Fruit fly (Drosophila melanogaster) whole organism, embryonic: ENCODE measurements around the gene sunn.

Source experiments
- Atf6 ChIP-seq: fragments of 200-800 bp; sonication (Bioruptor generic); IDR thresholded peaks from 2 replicates; pipeline ENCODE4 v1.3.6; 2022; ENCODE audit warnings: missing biosample characterization, missing genetic modification characterization
- BEAF-32 ChIP-seq: fragments of 200-800 bp; sonication (Bioruptor generic); optimal IDR thresholded peaks from 3 replicates; lab custom pipeline; 2017; ENCODE audit warnings: missing biosample characterization, missing genetic modification characterization, mild to moderate bottlenecking, moderate library complexity, missing genetic modification reagents
- CG10543 ChIP-seq: fragments of 200-800 bp; sonication (Bioruptor generic); optimal IDR thresholded peaks from 3 replicates; lab custom pipeline; 2017; ENCODE audit warnings: missing biosample characterization, mild to moderate bottlenecking, missing genetic modification characterization, moderate library complexity
- CG11093 ChIP-seq: fragments of 200-800 bp; sonication (Bioruptor generic); IDR thresholded peaks from 3 replicates; pipeline ENCODE4 v1.3.6; 2022; ENCODE audit warnings: missing biosample characterization, missing genetic modification characterization
- CG12155 ChIP-seq: fragments of 200-800 bp; sonication (Bioruptor generic); optimal IDR thresholded peaks from 3 replicates; lab custom pipeline; 2016; ENCODE audit warnings: missing biosample characterization, missing genetic modification characterization
- CG12299 ChIP-seq: fragments of 200-800 bp; sonication (Bioruptor generic); optimal IDR thresholded peaks from 2 replicates; lab custom pipeline; 2018; ENCODE audit warnings: missing biosample characterization, mild to moderate bottlenecking, missing genetic modification characterization
- CG13296 ChIP-seq: fragments of 200-800 bp; sonication (Bioruptor generic); optimal IDR thresholded peaks from 3 replicates; lab custom pipeline; 2018; ENCODE audit warnings: missing biosample characterization, mild to moderate bottlenecking, missing genetic modification characterization
- CG13894 ChIP-seq: fragments of 200-800 bp; sonication (Bioruptor generic); optimal IDR thresholded peaks from 3 replicates; lab custom pipeline; 2018; ENCODE audit warnings: missing biosample characterization, mild to moderate bottlenecking, missing genetic modification characterization, moderate library complexity
- CG1602 ChIP-seq: fragments of 200-800 bp; sonication (Bioruptor generic); optimal IDR thresholded peaks from 3 replicates; lab custom pipeline; 2016; ENCODE audit warnings: missing biosample characterization, missing genetic modification characterization
- CG17568 ChIP-seq: fragments of 200-800 bp; sonication (Bioruptor generic); optimal IDR thresholded peaks from 2 replicates; lab custom pipeline; 2018; ENCODE audit warnings: missing biosample characterization, mild to moderate bottlenecking, missing genetic modification characterization, moderate library complexity
- CG31224 ChIP-seq: fragments of 200-800 bp; sonication (Bioruptor generic); IDR thresholded peaks from 2 replicates; pipeline ENCODE4 v1.3.6; 2022; ENCODE audit warnings: missing biosample characterization, missing genetic modification characterization
- CG3281 ChIP-seq: fragments of 200-800 bp; sonication (Bioruptor generic); optimal IDR thresholded peaks from 3 replicates; lab custom pipeline; 2017; ENCODE audit warnings: missing biosample characterization, mild to moderate bottlenecking, missing genetic modification characterization
- CG4730 ChIP-seq: fragments of 200-800 bp; sonication (Bioruptor generic); IDR thresholded peaks from 2 replicates; pipeline ENCODE4 v1.3.6; 2022; ENCODE audit warnings: missing biosample characterization, missing genetic modification characterization
- CG4820 ChIP-seq: fragments of 200-800 bp; sonication (Bioruptor generic); optimal IDR thresholded peaks from 3 replicates; lab custom pipeline; 2016; ENCODE audit warnings: missing biosample characterization, missing genetic modification characterization
- CG5245 ChIP-seq: fragments of 200-800 bp; sonication (Bioruptor generic); optimal IDR thresholded peaks from 3 replicates; lab custom pipeline; 2016; ENCODE audit warnings: missing biosample characterization, missing genetic modification characterization
- CG6272 ChIP-seq: fragments of 200-800 bp; sonication (Bioruptor generic); IDR thresholded peaks from 2 replicates; pipeline ENCODE4 v1.3.6; 2022; ENCODE audit warnings: missing biosample characterization, missing genetic modification characterization
- CG7372 ChIP-seq: fragments of 200-800 bp; sonication (Bioruptor generic); IDR thresholded peaks from 2 replicates; pipeline ENCODE4 v1.3.6; 2022; ENCODE audit warnings: missing biosample characterization, missing genetic modification characterization
- CG8765 ChIP-seq: fragments of 200-800 bp; sonication (Bioruptor generic); IDR thresholded peaks from 2 replicates; pipeline ENCODE4 v1.3.6; 2022; ENCODE audit warnings: missing biosample characterization, missing genetic modification characterization
- CG9609 ChIP-seq: fragments of 200-800 bp; sonication (Bioruptor generic); optimal IDR thresholded peaks from 3 replicates; lab custom pipeline; 2016; ENCODE audit warnings: missing biosample characterization, missing genetic modification characterization
- D ChIP-seq, 2 experiments: fragments of 200-800 bp in 1 of 2; fragments of >200 bp in 1 of 2; sonication (Bioruptor generic) in 1 of 2; optimal IDR thresholded peaks; 2 replicates in 1 of 2; 3 replicates in 1 of 2; lab custom pipeline; 2017; ENCODE audit warnings: mild to moderate bottlenecking in 1 of 2, missing biosample characterization in 1 of 2, missing genetic modification characterization in 1 of 2, missing genetic modification reagents in 1 of 2
- Dip3 ChIP-seq: fragments of 200-800 bp; sonication (Bioruptor generic); optimal IDR thresholded peaks from 3 replicates; lab custom pipeline; 2016; ENCODE audit warnings: missing biosample characterization, missing genetic modification characterization
- Drgx ChIP-seq: fragments of 200-800 bp; sonication (Bioruptor generic); IDR thresholded peaks from 2 replicates; pipeline ENCODE4 v1.3.6; 2022; ENCODE audit warnings: missing biosample characterization, missing genetic modification characterization
- E2f1 ChIP-seq: fragments of 200-800 bp; sonication (Bioruptor generic); IDR thresholded peaks from 2 replicates; pipeline ENCODE4 v1.3.6; 2022; ENCODE audit warnings: missing biosample characterization, missing genetic modification characterization
- Elba2 ChIP-seq: fragments of 200-800 bp; sonication (Bioruptor generic); optimal IDR thresholded peaks from 3 replicates; lab custom pipeline; 2016; ENCODE audit warnings: missing biosample characterization, missing genetic modification characterization
- Ets65A ChIP-seq: fragments of 200-800 bp; sonication (Bioruptor generic); peaks from one replicate; lab custom pipeline; 2016; ENCODE audit warnings: missing biosample characterization, missing genetic modification characterization
- Fer1 ChIP-seq: fragments of 200-800 bp; sonication (Bioruptor generic); optimal IDR thresholded peaks from 2 replicates; lab custom pipeline; 2017; ENCODE audit warnings: missing biosample characterization, mild to moderate bottlenecking, missing genetic modification characterization
- Hand ChIP-seq: fragments of 200-800 bp; sonication (Bioruptor generic); optimal IDR thresholded peaks from 2 replicates; lab custom pipeline; 2017; ENCODE audit warnings: mild to moderate bottlenecking, missing biosample characterization, missing genetic modification reagents, missing genetic modification characterization
- Med ChIP-seq: fragments of 200-800 bp; sonication (Bioruptor generic); peaks from one replicate; lab custom pipeline; 2016; ENCODE audit warnings: missing biosample characterization, missing genetic modification characterization, mild to moderate bottlenecking, inconsistent platforms, moderate library complexity
- NK7.1 ChIP-seq: fragments of 200-800 bp; sonication (Bioruptor generic); optimal IDR thresholded peaks from 3 replicates; lab custom pipeline; 2016; ENCODE audit warnings: missing biosample characterization, missing genetic modification characterization
- Oli ChIP-seq: fragments of 200-800 bp; sonication (Bioruptor generic); optimal IDR thresholded peaks from 2 replicates; lab custom pipeline; 2018; ENCODE audit warnings: missing biosample characterization, mild to moderate bottlenecking, missing genetic modification characterization, moderate library complexity
- Opbp ChIP-seq: fragments of 200-800 bp; sonication (Bioruptor generic); IDR thresholded peaks from 3 replicates; pipeline ENCODE4 v1.3.6; 2022; ENCODE audit warnings: missing biosample characterization, missing genetic modification characterization; ENCODE audit not compliant: partially characterized antibody
- Pdp1 ChIP-seq, 2 experiments: fragments of 200-800 bp; sonication (Bioruptor generic); optimal IDR thresholded peaks; 3 replicates each; lab custom pipeline; 2016; ENCODE audit warnings: missing biosample characterization in 2 of 2, missing genetic modification characterization in 2 of 2, mild to moderate bottlenecking in 1 of 2, moderate library complexity in 1 of 2
- Poxn ChIP-seq: fragments of 200-800 bp; sonication (Bioruptor generic); IDR thresholded peaks from 2 replicates; pipeline ENCODE4 v1.3.6; 2022; ENCODE audit warnings: missing biosample characterization, missing genetic modification characterization
- Sox102F ChIP-seq: fragments of 200-800 bp; sonication (Bioruptor generic); optimal IDR thresholded peaks from 2 replicates; lab custom pipeline; 2018; ENCODE audit warnings: missing biosample characterization, mild to moderate bottlenecking, missing genetic modification characterization, moderate library complexity
- Trl ChIP-seq, 3 experiments: fragments of >200 bp in 2 of 3; fragments of 200-800 bp in 1 of 3; sonication (Bioruptor generic) in 1 of 3; optimal IDR thresholded peaks; 2 replicates in 1 of 3; 3 replicates in 2 of 3; lab custom pipeline; 2016 to 2017; ENCODE audit warnings: missing biosample characterization in 1 of 3, missing genetic modification characterization in 1 of 3
- cad ChIP-seq: fragments of >200 bp; optimal IDR thresholded peaks from 2 replicates; lab custom pipeline; 2017; ENCODE audit warnings: missing biosample characterization, missing genetic modification characterization
- gcm ChIP-seq: fragments of 200-800 bp; sonication (Bioruptor generic); optimal IDR thresholded peaks from 2 replicates; lab custom pipeline; 2019; ENCODE audit warnings: missing biosample characterization, mild to moderate bottlenecking, missing genetic modification characterization, moderate library complexity
- ham ChIP-seq: fragments of 200-800 bp; sonication (Bioruptor generic); IDR thresholded peaks from 2 replicates; pipeline ENCODE4 v1.3.6; 2022; ENCODE audit warnings: missing biosample characterization, missing genetic modification characterization
- jumu ChIP-seq: fragments of 200-800 bp; sonication (Bioruptor generic); optimal IDR thresholded peaks from 3 replicates; lab custom pipeline; 2016; ENCODE audit warnings: missing biosample characterization, missing genetic modification characterization
- nerfin-1 ChIP-seq: fragments of 200-800 bp; sonication (Bioruptor generic); optimal IDR thresholded peaks from 3 replicates; lab custom pipeline; 2019; ENCODE audit warnings: missing biosample characterization, mild to moderate bottlenecking, missing genetic modification characterization, moderate library complexity
- nom ChIP-seq: fragments of 200-800 bp; sonication (Bioruptor generic); optimal IDR thresholded peaks from 2 replicates; lab custom pipeline; 2017; ENCODE audit warnings: missing biosample characterization, missing genetic modification characterization, mild to moderate bottlenecking, moderate library complexity, missing genetic modification reagents
- onecut ChIP-seq: fragments of 200-800 bp; sonication (Bioruptor generic); IDR thresholded peaks from 2 replicates; pipeline ENCODE4 v1.3.6; 2022; ENCODE audit warnings: missing biosample characterization, missing genetic modification characterization
- phol ChIP-seq: fragments of 200-800 bp; sonication (Bioruptor generic); optimal IDR thresholded peaks from 3 replicates; lab custom pipeline; 2018; ENCODE audit warnings: missing biosample characterization, mild to moderate bottlenecking, missing genetic modification characterization, moderate library complexity
- sens ChIP-seq: fragments of 200-800 bp; sonication (Bioruptor generic); peaks from one replicate; lab custom pipeline; 2016; ENCODE audit warnings: missing biosample characterization, missing genetic modification characterization
- ssp ChIP-seq: fragments of 200-800 bp; sonication (Bioruptor generic); IDR thresholded peaks from 2 replicates; pipeline ENCODE4 v1.3.6; 2022; ENCODE audit warnings: missing biosample characterization, missing genetic modification characterization
- trem ChIP-seq: fragments of 200-800 bp; optimal IDR thresholded peaks from 3 replicates; lab custom pipeline; 2019; ENCODE audit warnings: missing biosample characterization, mild to moderate bottlenecking, missing genetic modification characterization, moderate library complexity
- ttk ChIP-seq: fragments of 200-800 bp; sonication (Bioruptor generic); IDR thresholded peaks from 2 replicates; pipeline ENCODE4 v2.1.2; 2022; ENCODE audit warnings: missing biosample characterization, missing genetic modification characterization
- unpg ChIP-seq: fragments of 200-800 bp; sonication (Bioruptor generic); optimal IDR thresholded peaks from 3 replicates; lab custom pipeline; 2018; ENCODE audit warnings: missing biosample characterization, mild to moderate bottlenecking, missing genetic modification characterization, moderate library complexity
- z ChIP-seq: fragments of 200-800 bp; sonication (Bioruptor generic); IDR thresholded peaks from 3 replicates; pipeline ENCODE4 v1.3.6; 2022; ENCODE audit warnings: missing biosample characterization, missing genetic modification characterization
- zen2 ChIP-seq: fragments of 200-800 bp; sonication (Bioruptor generic); IDR thresholded peaks from 3 replicates; pipeline ENCODE4 v1.3.6; 2022; ENCODE audit warnings: missing biosample characterization, missing genetic modification characterization; ENCODE audit not compliant: partially characterized antibody

Gene sunn

DNA sequence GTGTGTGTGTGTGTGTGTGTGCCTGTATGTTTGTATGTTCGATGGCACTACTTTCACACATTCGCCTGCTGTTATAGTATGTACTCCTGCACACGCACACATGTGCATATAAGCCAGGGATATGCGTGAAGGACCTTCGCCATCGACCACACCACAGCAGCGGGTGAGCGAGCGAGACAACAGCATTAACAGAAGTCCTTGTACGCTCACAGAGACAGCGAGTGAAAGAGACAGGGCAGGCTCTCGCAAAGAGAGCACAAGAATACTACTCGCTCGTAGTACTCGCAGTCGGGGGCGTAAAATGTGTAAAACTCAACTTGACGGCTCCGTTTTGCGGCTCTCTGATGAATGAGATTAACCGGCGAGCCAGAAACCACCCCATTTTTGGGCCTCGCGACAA is 36.8 kb downstream of the sunn start (continued):
- TF ChIP-seq CG17568, result no peak
- no peak for TF ChIP-seq unpg
- peak; percentile 52 for TF ChIP-seq trem (tag; lab: Kevin White, UChicago)
- no peak for TF ChIP-seq jumu (GFP tag; lab: Kevin White, UChicago)
- TF ChIP-seq CG11093 (GFP tag; lab: Robert Waterston, UW), result no peak
- TF ChIP-seq Poxn (GFP tag; lab: Robert Waterston, UW), result no peak
- TF ChIP-seq CG4730 (GFP tag; lab: Robert Waterston, UW), result no peak
- TF ChIP-seq CG12155 (GFP tag; lab: Kevin White, UChicago), result peak; percentile 77
- no peak for TF ChIP-seq Hand (GFP tag; lab: Kevin White, UChicago)
- TF ChIP-seq CG1602 (GFP tag; lab: Kevin White, UChicago), result no peak
- no peak for TF ChIP-seq CG31224 (GFP tag; lab: Robert Waterston, UW)
- no peak for TF ChIP-seq ttk
- TF ChIP-seq CG10543 (GFP tag; lab: Kevin White, UChicago), result no peak
- no peak for TF ChIP-seq CG8765 (GFP tag; lab: Robert Waterston, UW)
- no peak for TF ChIP-seq Atf6 (GFP tag; lab: Robert Waterston, UW)
- no peak for TF ChIP-seq CG5245 (GFP tag; lab: Kevin White, UChicago)
- TF ChIP-seq Opbp, result no peak
- TF ChIP-seq Dip3 (GFP tag; lab: Kevin White, UChicago), result no peak
- no peak for TF ChIP-seq Pdp1 (GFP tag; optimal IDR thresholded peaks at IDR 0.05; lab: Kevin White, UChicago)
- peak; percentile 54 for TF ChIP-seq Ets65A
- no peak for TF ChIP-seq Fer1 (GFP tag; lab: Kevin White, UChicago)
- TF ChIP-seq nerfin-1 (tag; lab: Kevin White, UChicago), result peak; percentile 41
- TF ChIP-seq Med (GFP tag; lab: Kevin White, UChicago), result peak; percentile 27
- peak; percentile 46 to 69 for TF ChIP-seq Trl (optimal IDR thresholded peaks at IDR 0.05; lab: Kevin White, UChicago)
- no peak for TF ChIP-seq Trl (GFP tag; optimal IDR thresholded peaks at IDR 0.05; lab: Kevin White, UChicago)
- TF ChIP-seq CG7372 (GFP tag; lab: Robert Waterston, UW), result no peak
- TF ChIP-seq ham (GFP tag; lab: Robert Waterston, UW), result no peak
- no peak for TF ChIP-seq ssp
- no peak for TF ChIP-seq sens (GFP tag; lab: Kevin White, UChicago)
- peak; percentile 67 for TF ChIP-seq D (optimal IDR thresholded peaks at IDR 0.05; lab: Kevin White, UChicago)
- no peak for TF ChIP-seq D (GFP tag; optimal IDR thresholded peaks at IDR 0.05; lab: Kevin White, UChicago)
- no peak for TF ChIP-seq Drgx (GFP tag; lab: Robert Waterston, UW)
- no peak for TF ChIP-seq CG9609 (GFP tag; lab: Kevin White, UChicago)
- TF ChIP-seq gcm (GFP tag; lab: Kevin White, UChicago), result no peak
- no peak for TF ChIP-seq CG4820
- TF ChIP-seq Oli (tag; lab: Kevin White, UChicago), result no peak
- TF ChIP-seq nom (GFP tag; lab: Kevin White, UChicago), result no peak
- peak; percentile 69 for TF ChIP-seq onecut (GFP tag; lab: Robert Waterston, UW)
- no peak for TF ChIP-seq NK7.1 (GFP tag; lab: Kevin White, UChicago)
- no peak for TF ChIP-seq zen2
- no peak for TF ChIP-seq CG13296
- TF ChIP-seq Elba2, result no peak
- no peak for TF ChIP-seq cad (GFP tag; lab: Kevin White, UChicago)
- no peak for TF ChIP-seq CG12299 (tag; lab: Kevin White, UChicago)
- TF ChIP-seq z (GFP tag; lab: Robert Waterston, UW), result peak; percentile 82
- no peak for TF ChIP-seq phol (tag; lab: Kevin White, UChicago)
- TF ChIP-seq CG13894 (tag; lab: Kevin White, UChicago), result peak; percentile 10
- TF ChIP-seq E2f1 (GFP tag; lab: Robert Waterston, UW), result no peak
- no peak for TF ChIP-seq CG6272 (GFP tag; lab: Robert Waterston, UW)
- TF ChIP-seq Sox102F (GFP tag; lab: Kevin White, UChicago), result no peak
- TF ChIP-seq CG3281 (GFP tag; lab: Kevin White, UChicago), result no peak
- no peak for TF ChIP-seq BEAF-32 (GFP tag; lab: Kevin White, UChicago)
- TF ChIP-seq, all 482 proteins: peak for 25
